Fruit fly (Drosophila melanogaster): ENCODE results near the gene Set.

The Set gene

dm6 chr3R:15225279-15225730 is 38.0 kb upstream of the Set start, which contains the start of the genes CG31344 and Caf1-55 (continued):
- peak; percentile 86 for TF ChIP-seq Dll (GFP tag; IDR thresholded peaks at IDR 0.05; ENCODE audit: partially characterized antibody)
- peak; percentile 83 for TF ChIP-seq nerfin-2 (GFP tag; IDR thresholded peaks at IDR 0.05; ENCODE audit: partially characterized antibody)
- peak; percentile 51 for TF ChIP-seq CG14710 (tag; optimal IDR thresholded peaks at IDR 0.05)
- TF ChIP-seq luna (GFP tag; optimal IDR thresholded peaks at IDR 0.05), result no peak
- TF ChIP-seq chinmo (GFP tag; IDR thresholded peaks at IDR 0.05; ENCODE audit: partially characterized antibody), result peak; percentile 93; the same call in 2 of the 4 replicates
- peak; percentile 82 for TF ChIP-seq MBD-R2 (GFP tag; IDR thresholded peaks at IDR 0.05)
- no peak for TF ChIP-seq CG8765 (GFP tag; IDR thresholded peaks at IDR 0.05)
- peak; percentile 12 for TF ChIP-seq CG13624 (GFP tag; optimal IDR thresholded peaks at IDR 0.05)
- peak; percentile 1 for TF ChIP-seq Hsf (GFP tag; optimal IDR thresholded peaks at IDR 0.05)
- TF ChIP-seq gsb-n (tag; optimal IDR thresholded peaks at IDR 0.05), result peak; percentile 21
- peak; percentile 72 for TF ChIP-seq sna (GFP tag; IDR thresholded peaks at IDR 0.05; ENCODE audit: partially characterized antibody)
- TF ChIP-seq maf-S (GFP tag; optimal IDR thresholded peaks at IDR 0.05), result peak; percentile 12
- TF ChIP-seq exex (tag; optimal IDR thresholded peaks at IDR 0.05), result peak; percentile 33
- TF ChIP-seq CG6689 (GFP tag; IDR thresholded peaks at IDR 0.05), result no peak
- peak; percentile 16 for TF ChIP-seq Vsx1 (GFP tag; optimal IDR thresholded peaks at IDR 0.05)
- TF ChIP-seq CHES-1-like (GFP tag; optimal IDR thresholded peaks at IDR 0.05), result peak; percentile 71
- TF ChIP-seq CG17829 (tag; optimal IDR thresholded peaks at IDR 0.05), result peak; percentile 34
- no peak for TF ChIP-seq GATAe (GFP tag; conservative IDR thresholded peaks at IDR 0.05)
- peak; percentile 44; the same call in 1 of the 2 replicates for TF ChIP-seq tna (GFP tag; IDR thresholded peaks at IDR 0.05; ENCODE audit: partially characterized antibody)
- TF ChIP-seq CG42726 (GFP tag; IDR thresholded peaks at IDR 0.05; ENCODE audit: partially characterized antibody), result peak; percentile 39; the same call in 1 of the 2 replicates
- peak; percentile 23; the same call in 1 of the 2 replicates for TF ChIP-seq CG31441 (GFP tag; IDR thresholded peaks at IDR 0.05)
- TF ChIP-seq Fer2 (tag; optimal IDR thresholded peaks at IDR 0.05), result no peak
- peak; percentile 9 for TF ChIP-seq jumu (GFP tag; optimal IDR thresholded peaks at IDR 0.05)
- peak; percentile 3 for TF ChIP-seq CG17186 (GFP tag; optimal IDR thresholded peaks at IDR 0.05)
- TF ChIP-seq org-1 (GFP tag; optimal IDR thresholded peaks at IDR 0.05), result no peak
- TF ChIP-seq CG12299 (tag; optimal IDR thresholded peaks at IDR 0.05), result peak; percentile 2
- peak; percentile 9 for TF ChIP-seq Nf-YC (tag; optimal IDR thresholded peaks at IDR 0.05)
- peak; percentile 17; the same call in 1 of the 3 replicates for TF ChIP-seq ci (GFP tag; IDR thresholded peaks at IDR 0.05)
- TF ChIP-seq CG6654 (GFP tag; optimal IDR thresholded peaks at IDR 0.05), result no peak
- no peak for TF ChIP-seq NC2β (GFP tag; optimal IDR thresholded peaks at IDR 0.05)
- peak; percentile 70 for TF ChIP-seq sens (GFP tag)
- peak; percentile 70 for TF ChIP-seq Sin3A (optimal IDR thresholded peaks at IDR 0.05)
- TF ChIP-seq Eip74EF (GFP tag; optimal IDR thresholded peaks at IDR 0.05), result no peak
- TF ChIP-seq CG15269 (tag; optimal IDR thresholded peaks at IDR 0.05), result no peak
- peak; percentile 49; the same call in 1 of the 3 replicates for TF ChIP-seq Opbp (GFP tag; IDR thresholded peaks at IDR 0.05; ENCODE audit: partially characterized antibody)
- peak; percentile 56 for TF ChIP-seq CG30020 (tag; optimal IDR thresholded peaks at IDR 0.05)
- TF ChIP-seq CG4617 (GFP tag; optimal IDR thresholded peaks at IDR 0.05; ENCODE audit: borderline replicate concordance), result peak; percentile 66
- peak; percentile 82 for TF ChIP-seq E2f2 (GFP tag; IDR thresholded peaks at IDR 0.05)
- peak in 1 of 2 experiments; percentile 40 for TF ChIP-seq crp (GFP tag; optimal IDR thresholded peaks at IDR 0.05)
- TF ChIP-seq Stat92E (GFP tag; optimal IDR thresholded peaks at IDR 0.05), result peak in 1 of 3 experiments; percentile 69
- TF ChIP-seq ATbp (GFP tag; optimal IDR thresholded peaks at IDR 0.05), result no peak
- peak in 1 of 2 experiments; percentile 60 for TF ChIP-seq Pdp1 (GFP tag; optimal IDR thresholded peaks at IDR 0.05)
- TF ChIP-seq HmgZ (tag; optimal IDR thresholded peaks at IDR 0.05), result peak; percentile 68
- no peak for TF ChIP-seq CG34422 (GFP tag; IDR thresholded peaks at IDR 0.05)
- peak; percentile 38 for TF ChIP-seq CG8924 (tag; optimal IDR thresholded peaks at IDR 0.05)
- no peak for TF ChIP-seq Fer1 (GFP tag; optimal IDR thresholded peaks at IDR 0.05)
- 0 out of 2 replicates have a peak, but pooled peaks have one; percentile 19 for TF ChIP-seq ato (GFP tag; IDR thresholded peaks at IDR 0.05; ENCODE audit: partially characterized antibody)
- no peak for TF ChIP-seq scrt (GFP tag; optimal IDR thresholded peaks at IDR 0.05)

Data from whole organism, embryonic.